Fruit fly (Drosophila melanogaster): ENCODE measurements around the gene MME1.

- TF ChIP-seq Awh (GFP tag; IDR thresholded peaks at IDR 0.05) (no peak), CG11093 (GFP tag; IDR thresholded peaks at IDR 0.05) (no peak), dimm (GFP tag; IDR thresholded peaks at IDR 0.05) (no peak)
Measured at dm6 chr2L:7028990-7029389, 1.7 kb downstream of the MME1 start.
